Worm (Caenorhabditis elegans): ENCODE data around the gene agt-1.

Gene agt-1

DNA sequence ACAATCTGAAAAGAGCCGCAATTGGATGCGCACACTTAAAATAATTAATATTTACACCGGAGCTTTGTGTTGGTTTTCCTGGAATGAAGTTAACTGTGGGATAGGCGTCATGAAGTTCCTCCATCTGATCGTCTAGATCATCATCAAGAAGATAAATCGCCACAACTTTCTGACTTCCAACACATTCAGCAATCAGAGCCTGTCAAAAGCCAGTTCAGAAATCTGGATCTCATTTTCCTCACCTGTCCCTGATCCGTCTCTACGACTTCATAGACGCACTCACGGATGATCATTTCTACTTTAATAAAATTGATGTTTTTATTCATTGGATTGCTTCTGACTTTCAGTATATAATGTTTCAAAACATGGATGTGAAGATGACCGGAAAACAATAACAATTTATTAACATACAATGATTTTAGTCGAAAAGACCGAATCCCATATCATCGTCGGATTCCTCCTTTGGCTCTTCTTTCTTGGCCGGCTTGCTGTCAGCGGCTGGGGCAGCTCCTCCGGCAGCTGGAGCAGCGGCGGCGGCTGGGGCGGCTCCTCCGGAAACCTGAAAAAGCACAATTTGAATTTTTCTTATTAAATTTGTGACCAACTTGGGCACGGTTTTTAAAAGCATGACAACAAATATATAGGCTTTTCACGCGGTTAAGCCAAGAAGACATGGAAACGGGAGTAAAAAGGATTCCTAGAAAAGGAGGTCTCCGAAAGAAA, at the start of gene agt-1:
TSS of gene agt-1 (minus strand) at position 293 of the 723 bp plus-strand sequence.
- TF ChIP-seq rcor-1 (GFP tag; IDR thresholded peaks at IDR 0.05) (peak; percentile 64), K11D2.4 (GFP tag; IDR thresholded peaks at IDR 0.05) (no peak), attf-6 (GFP tag; IDR thresholded peaks at IDR 0.05) (peak; percentile 89), F23B12.7 (tag; optimal IDR thresholded peaks at IDR 0.05; ENCODE audit: insufficient read depth) (no peak), Y53G8AR.9 (GFP tag; conservative IDR thresholded peaks at IDR 0.05) (0 out of 2 replicates have a peak, but pooled peaks have one; percentile 74), madf-10 (tag; optimal IDR thresholded peaks at IDR 0.05) (no peak), lsy-27 (tag; optimal IDR thresholded peaks at IDR 0.05; ENCODE audit: borderline replicate concordance, insufficient read depth) (no peak), repo-1 (tag; optimal IDR thresholded peaks at IDR 0.05) (peak; percentile 43), egl-44 (GFP tag; IDR thresholded peaks at IDR 0.05) (0 out of 2 replicates have a peak, but pooled peaks have one; percentile 17), nhr-179 (tag; optimal IDR thresholded peaks at IDR 0.05) (no peak), tbp1 (GFP tag; optimal IDR thresholded peaks at IDR 0.05) (peak; percentile 29), ekl-4 (GFP tag; IDR thresholded peaks at IDR 0.05) (peak; percentile 87), nfya-2 (GFP tag; IDR thresholded peaks at IDR 0.05) (no peak), ceh-91 (GFP tag; IDR thresholded peaks at IDR 0.05) (no peak), T26A5.8 (tag; optimal IDR thresholded peaks at IDR 0.05) (peak; percentile 41), egrh-3 (GFP tag; IDR thresholded peaks at IDR 0.05) (peak; percentile 92), F33H1.4 (GFP tag; IDR thresholded peaks at IDR 0.05) (peak; percentile 47), F37B4.10 (GFP tag; IDR thresholded peaks at IDR 0.05) (no peak), attf-5 (GFP tag; optimal IDR thresholded peaks at IDR 0.05) (no peak), xnd-1 (tag; optimal IDR thresholded peaks at IDR 0.05) (peak; percentile 31), pbrm-1 (GFP tag; IDR thresholded peaks at IDR 0.05) (peak; percentile 60), F22D6.2 (tag; optimal IDR thresholded peaks at IDR 0.05) (no peak), hmg-20 (GFP tag; IDR thresholded peaks at IDR 0.05) (no peak), F57A8.1 (GFP tag; optimal IDR thresholded peaks at IDR 0.05) (no peak), hmg-1.2 (GFP tag; IDR thresholded peaks at IDR 0.05) (no peak), lin-26 (GFP tag; IDR thresholded peaks at IDR 0.05) (peak; percentile 54; the same call in 1 of the 2 replicates), pha-4 (tag; optimal IDR thresholded peaks at IDR 0.05) (no peak), ceh-79 (tag; optimal IDR thresholded peaks at IDR 0.05) (peak; percentile 42), cebp-2 (GFP tag; IDR thresholded peaks at IDR 0.05) (peak; percentile 89), madf-6 (GFP tag; IDR thresholded peaks at IDR 0.05) (peak; percentile 74), B0336.3 (GFP tag; IDR thresholded peaks at IDR 0.05) (peak; percentile 68), snpc-4 (GFP tag; optimal IDR thresholded peaks at IDR 0.05) (no peak), snpc-4 (tag; optimal IDR thresholded peaks at IDR 0.05) (peak in 2 of 4 experiments; percentile 40 to 71), nfya-1 (tag; optimal IDR thresholded peaks at IDR 0.05; ENCODE audit: borderline replicate concordance, insufficient read depth) (no peak), hsf-1 (GFP tag; IDR thresholded peaks at IDR 0.05) (peak; percentile 56), ztf-22 (GFP tag; optimal IDR thresholded peaks at IDR 0.05) (no peak), ztf-26 (tag; optimal IDR thresholded peaks at IDR 0.05) (no peak), lir-1 (GFP tag; conservative IDR thresholded peaks at IDR 0.05) (no peak), aptf-2 (GFP tag; conservative IDR thresholded peaks at IDR 0.05) (no peak), ceh-58 (GFP tag; IDR thresholded peaks at IDR 0.05) (0 out of 2 replicates have a peak, but pooled peaks have one; percentile 27), ama-1 (optimal IDR thresholded peaks at IDR 0.05) (no peak), ama-1 (GFP tag; optimal IDR thresholded peaks at IDR 0.05) (peak in 1 of 2 experiments; percentile 60), lsl-1 (GFP tag; optimal IDR thresholded peaks at IDR 0.05) (peak; percentile 5), F39B2.1 (GFP tag; IDR thresholded peaks at IDR 0.05) (no peak), Y56A3A.18 (GFP tag; IDR thresholded peaks at IDR 0.05) (peak; percentile 69), akir-1 (GFP tag; optimal IDR thresholded peaks at IDR 0.05) (no peak), unc-62 (GFP tag; optimal IDR thresholded peaks at IDR 0.05) (no peak), hrde-1 (tag; optimal IDR thresholded peaks at IDR 0.05; ENCODE audit: borderline replicate concordance) (peak; percentile 33)
